Worm (Caenorhabditis elegans) whole organism, young adult: ENCODE measurements around the gene R05H10.7.

Experiments
- B0336.3 ChIP-seq: fragments of 200-800 bp; sonication (Bioruptor generic); IDR thresholded peaks from 2 replicates; pipeline ENCODE4 v1.3.6; 2022; ENCODE audit warnings: missing genetic modification characterization, missing compliant biosample characterization
- C17E4.6 ChIP-seq: fragments of 200-800 bp; sonication (Bioruptor generic); IDR thresholded peaks from 2 replicates; pipeline ENCODE4 v1.3.6; 2022; ENCODE audit warnings: missing genetic modification reagents, missing genetic modification characterization, missing compliant biosample characterization
- D2030.7 ChIP-seq: fragments of 200-800 bp; sonication (Bioruptor generic); IDR thresholded peaks from 2 replicates; pipeline ENCODE4 v1.3.6; 2022; ENCODE audit warnings: missing genetic modification reagents, missing genetic modification characterization, missing compliant biosample characterization
- F10E7.11 ChIP-seq: sonication (generic microtip); optimal IDR thresholded peaks from 2 replicates; lab custom pipeline; 2017; ENCODE audit warnings: mild to moderate bottlenecking, missing genetic modification characterization, moderate library complexity, missing compliant biosample characterization
- F33H1.4 ChIP-seq: fragments of 200-800 bp; sonication (Bioruptor generic); IDR thresholded peaks from 2 replicates; pipeline ENCODE4 v1.3.6; 2022; ENCODE audit warnings: missing genetic modification reagents, missing genetic modification characterization, missing compliant biosample characterization
- F57A8.1 ChIP-seq: fragments of 200-800 bp; sonication (Bioruptor generic); optimal IDR thresholded peaks from 2 replicates; lab custom pipeline; 2018; ENCODE audit warnings: mild to moderate bottlenecking, missing genetic modification characterization, moderate library complexity, missing compliant biosample characterization
- Y56A3A.18 ChIP-seq: fragments of 200-800 bp; sonication (Bioruptor generic); IDR thresholded peaks from 2 replicates; pipeline ENCODE4 v1.3.6; 2022; ENCODE audit warnings: missing genetic modification reagents, missing genetic modification characterization, missing compliant biosample characterization
- Y67H2A.10 ChIP-seq: fragments of 200-800 bp; sonication (Bioruptor generic); conservative IDR thresholded peaks from 2 replicates; pipeline ENCODE4 v1.3.6; 2022; ENCODE audit warnings: missing genetic modification reagents, missing genetic modification characterization, missing compliant biosample characterization
- Y95B8A.8 ChIP-seq: fragments of 200-800 bp; sonication (Bioruptor generic); IDR thresholded peaks from 2 replicates; pipeline ENCODE4 v1.3.6; 2022; ENCODE audit warnings: missing genetic modification reagents, missing genetic modification characterization, missing compliant biosample characterization
- akir-1 ChIP-seq: fragments of 200-800 bp; sonication (Bioruptor generic); optimal IDR thresholded peaks from 2 replicates; lab custom pipeline; 2018; ENCODE audit warnings: mild to moderate bottlenecking, missing genetic modification characterization, moderate library complexity, missing compliant biosample characterization
- atf-7 ChIP-seq: sonication (generic microtip); optimal IDR thresholded peaks from 2 replicates; lab custom pipeline; 2017; ENCODE audit warnings: mild to moderate bottlenecking, missing genetic modification characterization, missing compliant biosample characterization
- attf-5 ChIP-seq: fragments of 200-800 bp; sonication (Bioruptor generic); optimal IDR thresholded peaks from 2 replicates; lab custom pipeline; 2018; ENCODE audit warnings: mild to moderate bottlenecking, missing genetic modification characterization, missing compliant biosample characterization
- attf-6 ChIP-seq: fragments of 200-800 bp; sonication (Bioruptor generic); IDR thresholded peaks from 2 replicates; pipeline ENCODE4 v1.3.6; 2022; ENCODE audit warnings: missing genetic modification reagents, missing genetic modification characterization, missing compliant biosample characterization
- cebp-1 ChIP-seq, 2 experiments: fragments of 200-800 bp in 1 of 2; sonication (Bioruptor generic) in 1 of 2; sonication (generic microtip) in 1 of 2; IDR thresholded peaks in 1 of 2; optimal IDR thresholded peaks in 1 of 2; 2 replicates each; pipeline versions ENCODE4 v1.3.6 to Lab custom; 2017 to 2022; ENCODE audit warnings: missing compliant biosample characterization in 2 of 2, missing genetic modification characterization in 2 of 2, mild to moderate bottlenecking in 1 of 2, missing genetic modification reagents in 1 of 2, moderate library complexity in 1 of 2
- cebp-2 ChIP-seq: fragments of 200-800 bp; sonication (Bioruptor generic); IDR thresholded peaks from 2 replicates; pipeline ENCODE4 v1.3.6; 2022; ENCODE audit warnings: missing genetic modification characterization, missing compliant biosample characterization
- ceh-100 ChIP-seq: fragments of 200-800 bp; sonication (Bioruptor generic); IDR thresholded peaks from 2 replicates; pipeline ENCODE4 v1.3.6; 2022; ENCODE audit warnings: missing genetic modification reagents, missing genetic modification characterization, missing compliant biosample characterization
- ceh-58 ChIP-seq: fragments of 200-800 bp; sonication (Bioruptor generic); IDR thresholded peaks from 2 replicates; pipeline ENCODE4 v1.3.6; 2022; ENCODE audit warnings: missing genetic modification characterization, missing compliant biosample characterization
- dpl-1 ChIP-seq: fragments of 150-350 bp; optimal IDR thresholded peaks from 2 replicates; lab custom pipeline; 2014; ENCODE audit warnings: missing biosample characterization, missing genetic modification reagents, missing genetic modification characterization
- efl-1 ChIP-seq: fragments of 150-350 bp; optimal IDR thresholded peaks from 2 replicates; lab custom pipeline; 2014; ENCODE audit warnings: missing biosample characterization, missing genetic modification reagents, missing genetic modification characterization
- egrh-3 ChIP-seq: fragments of 200-800 bp; sonication (Bioruptor generic); IDR thresholded peaks from 2 replicates; pipeline ENCODE4 v1.3.6; 2022; ENCODE audit warnings: missing genetic modification reagents, missing genetic modification characterization, missing compliant biosample characterization
- ekl-4 ChIP-seq: fragments of 200-800 bp; sonication (Bioruptor generic); IDR thresholded peaks from 2 replicates; pipeline ENCODE4 v1.3.6; 2022; ENCODE audit warnings: missing genetic modification reagents, missing genetic modification characterization, missing compliant biosample characterization
- ets-4 ChIP-seq: fragments of 200-800 bp; sonication (Bioruptor generic); optimal IDR thresholded peaks from 2 replicates; lab custom pipeline; 2018; ENCODE audit warnings: mild to moderate bottlenecking, missing genetic modification characterization, missing compliant biosample characterization
- fkh-3 ChIP-seq: sonication (generic microtip); optimal IDR thresholded peaks from 2 replicates; lab custom pipeline; 2016; ENCODE audit warnings: mild to moderate bottlenecking, missing genetic modification characterization, missing compliant biosample characterization
- him-1 ChIP-seq: sonication (generic microtip); optimal IDR thresholded peaks from 2 replicates; lab custom pipeline; 2016; ENCODE audit warnings: missing genotype, missing genetic modification reagents, missing genetic modification characterization, missing compliant biosample characterization
- hmg-1.2 ChIP-seq: fragments of 200-800 bp; sonication (Bioruptor generic); IDR thresholded peaks from 2 replicates; pipeline ENCODE4 v1.3.6; 2022; ENCODE audit warnings: missing genetic modification reagents, missing genetic modification characterization, missing compliant biosample characterization
- hrde-1 ChIP-seq: sonication (generic microtip); optimal IDR thresholded peaks from 2 replicates; lab custom pipeline; 2016; ENCODE audit warnings: missing genetic modification characterization, mild to moderate bottlenecking, missing compliant biosample characterization, moderate library complexity, missing genotype, missing genetic modification reagents, borderline replicate concordance
- let-526 ChIP-seq: fragments of 200-800 bp; sonication (Bioruptor generic); IDR thresholded peaks from 2 replicates; pipeline ENCODE4 v1.3.6; 2022; ENCODE audit warnings: missing genetic modification reagents, missing genetic modification characterization, missing compliant biosample characterization
- lin-26 ChIP-seq: fragments of 200-800 bp; sonication (Bioruptor generic); IDR thresholded peaks from 2 replicates; pipeline ENCODE4 v1.3.6; 2022; ENCODE audit warnings: missing genetic modification reagents, missing genetic modification characterization, missing compliant biosample characterization
- lin-35 ChIP-seq, 3 experiments: fragments of 150-350 bp in 2 of 3; sonication (generic microtip) in 1 of 3; optimal IDR thresholded peaks; 2 replicates each; lab custom pipeline; 2014 to 2018; ENCODE audit warnings: missing biosample characterization in 3 of 3, missing genetic modification characterization in 3 of 3, missing genetic modification reagents in 3 of 3
- lin-40 ChIP-seq: sonication (generic microtip); optimal IDR thresholded peaks from 2 replicates; lab custom pipeline; 2016; ENCODE audit warnings: missing genetic modification characterization, mild to moderate bottlenecking, missing compliant biosample characterization, missing genotype, missing genetic modification reagents
- lin-54 ChIP-seq: fragments of 200-800 bp; sonication (Bioruptor generic); optimal IDR thresholded peaks from 2 replicates; lab custom pipeline; 2018; ENCODE audit warnings: mild to moderate bottlenecking, missing genetic modification characterization, missing compliant biosample characterization
- madf-10 ChIP-seq: sonication (generic microtip); optimal IDR thresholded peaks from 2 replicates; lab custom pipeline; 2016; ENCODE audit warnings: mild to moderate bottlenecking, missing genetic modification characterization, missing compliant biosample characterization
- madf-3 ChIP-seq: fragments of 200-800 bp; sonication (Bioruptor generic); IDR thresholded peaks from 2 replicates; pipeline ENCODE4 v1.3.6; 2022; ENCODE audit warnings: missing genetic modification reagents, missing genetic modification characterization, missing compliant biosample characterization
- madf-6 ChIP-seq: fragments of 200-800 bp; sonication (Bioruptor generic); IDR thresholded peaks from 2 replicates; pipeline ENCODE4 v1.3.6; 2022; ENCODE audit warnings: missing genetic modification reagents, missing genetic modification characterization, missing compliant biosample characterization
- mel-28 ChIP-seq: sonication (generic microtip); optimal IDR thresholded peaks from 2 replicates; lab custom pipeline; 2016; ENCODE audit warnings: borderline replicate concordance, mild to moderate bottlenecking, missing genetic modification characterization, missing compliant biosample characterization
- mes-4 ChIP-seq: sonication (generic microtip); optimal IDR thresholded peaks from 2 replicates; lab custom pipeline; 2016; ENCODE audit warnings: missing genotype, missing genetic modification characterization, missing compliant biosample characterization
- nfya-2 ChIP-seq: fragments of 200-800 bp; sonication (Bioruptor generic); IDR thresholded peaks from 2 replicates; pipeline ENCODE4 v1.3.6; 2022; ENCODE audit warnings: missing genetic modification reagents, missing genetic modification characterization, missing compliant biosample characterization
- nhr-80 ChIP-seq: sonication (generic microtip); optimal IDR thresholded peaks from 2 replicates; lab custom pipeline; 2016; ENCODE audit warnings: missing genetic modification characterization, missing compliant biosample characterization
- pbrm-1 ChIP-seq: fragments of 200-800 bp; sonication (Bioruptor generic); IDR thresholded peaks from 2 replicates; pipeline ENCODE4 v1.3.6; 2022; ENCODE audit warnings: missing genetic modification reagents, missing genetic modification characterization, missing compliant biosample characterization
- rcor-1 ChIP-seq: fragments of 200-800 bp; sonication (Bioruptor generic); IDR thresholded peaks from 2 replicates; pipeline ENCODE4 v1.3.6; 2022; ENCODE audit warnings: missing genetic modification reagents, missing genetic modification characterization, missing compliant biosample characterization
- repo-1 ChIP-seq: sonication (generic microtip); optimal IDR thresholded peaks from 2 replicates; lab custom pipeline; 2017; ENCODE audit warnings: mild to moderate bottlenecking, missing genetic modification characterization, missing compliant biosample characterization
- tbx-9 ChIP-seq: sonication (generic microtip); optimal IDR thresholded peaks from 2 replicates; lab custom pipeline; 2016; ENCODE audit warnings: borderline replicate concordance, missing genetic modification characterization, inconsistent platforms, missing compliant biosample characterization
- xnd-1 ChIP-seq: sonication (generic microtip); optimal IDR thresholded peaks from 2 replicates; lab custom pipeline; 2016; ENCODE audit warnings: missing genotype, missing genetic modification reagents, missing genetic modification characterization, missing compliant biosample characterization
- zfh-2 ChIP-seq: fragments of 200-800 bp; sonication (Bioruptor generic); conservative IDR thresholded peaks from 2 replicates; pipeline ENCODE4 v1.3.6; 2022; ENCODE audit warnings: missing genetic modification reagents, missing genetic modification characterization, missing compliant biosample characterization
- ztf-22 ChIP-seq: fragments of 200-800 bp; sonication (Bioruptor generic); optimal IDR thresholded peaks from 2 replicates; lab custom pipeline; 2018; ENCODE audit warnings: mild to moderate bottlenecking, missing genetic modification characterization, moderate library complexity, missing compliant biosample characterization
- ztf-26 ChIP-seq: sonication (generic microtip); optimal IDR thresholded peaks from 2 replicates; lab custom pipeline; 2017; ENCODE audit warnings: missing genetic modification characterization, missing compliant biosample characterization
- ztf-3 ChIP-seq: fragments of 200-800 bp; sonication (Bioruptor generic); optimal IDR thresholded peaks from 2 replicates; lab custom pipeline; 2018; ENCODE audit warnings: mild to moderate bottlenecking, missing genetic modification characterization, missing compliant biosample characterization
- ztf-6 ChIP-seq: fragments of 200-800 bp; sonication (Bioruptor generic); IDR thresholded peaks from 2 replicates; pipeline ENCODE4 v1.3.6; 2022; ENCODE audit warnings: missing genetic modification reagents, missing genetic modification characterization, missing compliant biosample characterization

The R05H10.7 gene

DNA sequence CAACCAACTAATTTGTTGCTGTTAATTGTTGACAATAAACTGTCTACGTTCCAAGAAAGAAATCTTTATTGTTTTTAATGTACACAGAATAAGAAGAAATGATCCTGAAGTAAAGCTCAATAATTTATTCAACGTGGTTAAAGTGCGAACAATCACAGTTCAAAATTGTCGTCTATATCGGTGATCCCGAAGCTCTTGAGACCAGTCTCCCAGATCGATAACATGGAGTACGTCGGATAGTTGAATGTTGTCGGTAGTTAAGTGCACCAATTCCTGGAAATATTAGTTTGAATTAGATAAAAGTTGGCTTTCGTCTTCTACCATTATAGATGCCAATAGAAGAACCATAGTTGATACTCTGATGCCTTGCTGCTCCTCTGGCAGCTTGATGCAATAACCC is 39.2 kb upstream of the R05H10.7 start:
- TF ChIP-seq zfh-2 (GFP tag; lab: Robert Waterston, UW) (no peak), madf-3 (GFP tag; lab: Robert Waterston, UW) (0 out of 2 replicates have a peak, but pooled peaks have one; percentile 13), ztf-3 (GFP tag; lab: Kevin White, UChicago) (no peak), ztf-26 (tag; lab: Kevin White, UChicago) (no peak), nhr-80 (tag; lab: Kevin White, UChicago) (no peak), him-1 (tag; lab: Kevin White, UChicago) (peak; percentile 28), lin-35 (GFP tag; optimal IDR thresholded peaks at IDR 0.05; lab: Kevin White, UChicago) (peak in 1 of 3 experiments; percentile 42), fkh-3 (tag; lab: Kevin White, UChicago) (no peak), madf-6 (GFP tag; lab: Robert Waterston, UW) (peak; percentile 68; the same call in 1 of the 2 replicates), ztf-22 (no peak), pbrm-1 (GFP tag; lab: Robert Waterston, UW) (peak; percentile 27; the same call in 1 of the 2 replicates), egrh-3 (GFP tag; lab: Robert Waterston, UW) (no peak), mes-4 (tag; lab: Kevin White, UChicago) (no peak), cebp-1 (GFP tag; IDR thresholded peaks at IDR 0.05; lab: Robert Waterston, UW) (no peak), cebp-1 (tag; optimal IDR thresholded peaks at IDR 0.05; lab: Kevin White, UChicago) (peak; percentile 2), cebp-2 (GFP tag; lab: Robert Waterston, UW) (0 out of 2 replicates have a peak, but pooled peaks have one; percentile 7), attf-5 (no peak), lin-40 (tag; lab: Kevin White, UChicago) (no peak), mel-28 (tag; lab: Kevin White, UChicago) (no peak), hmg-1.2 (GFP tag; lab: Robert Waterston, UW) (peak; percentile 18; the same call in 1 of the 2 replicates), ets-4 (GFP tag; lab: Kevin White, UChicago) (no peak), ceh-100 (GFP tag; lab: Robert Waterston, UW) (no peak), Y67H2A.10 (no peak), rcor-1 (GFP tag; lab: Robert Waterston, UW) (peak; percentile 46; the same call in 1 of the 2 replicates), Y56A3A.18 (GFP tag; lab: Robert Waterston, UW) (peak; percentile 44; the same call in 1 of the 2 replicates), lin-54 (peak; percentile 25), dpl-1 (no peak), madf-10 (tag; lab: Kevin White, UChicago) (no peak), D2030.7 (peak; percentile 35; the same call in 1 of the 2 replicates), repo-1 (tag; lab: Kevin White, UChicago) (no peak), hrde-1 (tag; lab: Kevin White, UChicago) (peak; percentile 34), lin-26 (GFP tag; lab: Robert Waterston, UW) (peak; percentile 50; the same call in 1 of the 2 replicates), B0336.3 (peak; percentile 54; the same call in 1 of the 2 replicates), ekl-4 (GFP tag; lab: Robert Waterston, UW) (peak; percentile 38; the same call in 1 of the 2 replicates), F57A8.1 (GFP tag; lab: Kevin White, UChicago) (no peak), atf-7 (tag; lab: Kevin White, UChicago) (no peak), C17E4.6 (GFP tag; lab: Robert Waterston, UW) (no peak), akir-1 (no peak), F33H1.4 (GFP tag; lab: Robert Waterston, UW) (peak; percentile 36), nfya-2 (no peak), Y95B8A.8 (GFP tag; lab: Robert Waterston, UW) (no peak), xnd-1 (tag; lab: Kevin White, UChicago) (no peak), F10E7.11 (tag; lab: Kevin White, UChicago) (no peak), tbx-9 (tag; lab: Kevin White, UChicago) (no peak), ztf-6 (no peak), attf-6 (GFP tag; lab: Robert Waterston, UW) (0 out of 2 replicates have a peak, but pooled peaks have one; percentile 35), ceh-58 (GFP tag; lab: Robert Waterston, UW) (no peak), efl-1 (GFP tag; lab: Kevin White, UChicago) (no peak), let-526 (no peak)
